Worm (Caenorhabditis elegans): ENCODE measurements around the gene F54D1.6.

DNA sequence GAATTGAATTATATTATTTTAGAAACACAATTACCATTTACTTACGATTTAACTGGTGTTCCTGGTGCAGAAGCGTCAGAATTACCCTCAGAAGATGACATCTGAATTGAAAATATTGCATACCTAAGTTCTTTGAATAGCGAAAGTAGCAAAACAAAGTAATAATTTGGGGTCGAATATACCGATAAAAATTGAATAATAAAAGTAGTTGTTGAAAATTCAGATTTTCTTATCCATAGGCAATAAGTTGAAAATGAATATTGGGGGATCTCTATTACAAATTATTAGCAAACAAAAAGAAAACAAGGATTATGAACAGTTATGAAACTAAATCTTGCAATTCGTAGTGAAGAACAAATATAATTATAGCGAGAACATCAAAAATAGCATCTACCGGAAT is 41.7 kb downstream of the F54D1.6 start, which contains the start of gene leo-1:
- no peak for TF ChIP-seq skn-1 (tag; optimal IDR thresholded peaks at IDR 0.05)
- no peak for TF ChIP-seq aly-2 (tag; optimal IDR thresholded peaks at IDR 0.05)
- no peak for TF ChIP-seq blmp-1 (tag; optimal IDR thresholded peaks at IDR 0.05)
- TF ChIP-seq ceh-88 (GFP tag; IDR thresholded peaks at IDR 0.05) = no peak
- no peak for TF ChIP-seq tbx-2 (tag; optimal IDR thresholded peaks at IDR 0.05)
- TF ChIP-seq dpl-1 (GFP tag; optimal IDR thresholded peaks at IDR 0.05) = no peak
- no peak for TF ChIP-seq ama-1 (optimal IDR thresholded peaks at IDR 0.05)
- no peak for TF ChIP-seq aha-1 (tag; optimal IDR thresholded peaks at IDR 0.05)
- TF ChIP-seq nhr-20 (tag; optimal IDR thresholded peaks at IDR 0.05) = no peak
- TF ChIP-seq efl-3 (GFP tag; optimal IDR thresholded peaks at IDR 0.05) = no peak
- TF ChIP-seq zip-4 (GFP tag; optimal IDR thresholded peaks at IDR 0.05) = no peak
- no peak for TF ChIP-seq egl-27 (tag; optimal IDR thresholded peaks at IDR 0.05)

Data from whole organism, L1 larva.